Worm (Caenorhabditis elegans): ENCODE data around the gene aptf-3.

The aptf-3 gene

DNA sequence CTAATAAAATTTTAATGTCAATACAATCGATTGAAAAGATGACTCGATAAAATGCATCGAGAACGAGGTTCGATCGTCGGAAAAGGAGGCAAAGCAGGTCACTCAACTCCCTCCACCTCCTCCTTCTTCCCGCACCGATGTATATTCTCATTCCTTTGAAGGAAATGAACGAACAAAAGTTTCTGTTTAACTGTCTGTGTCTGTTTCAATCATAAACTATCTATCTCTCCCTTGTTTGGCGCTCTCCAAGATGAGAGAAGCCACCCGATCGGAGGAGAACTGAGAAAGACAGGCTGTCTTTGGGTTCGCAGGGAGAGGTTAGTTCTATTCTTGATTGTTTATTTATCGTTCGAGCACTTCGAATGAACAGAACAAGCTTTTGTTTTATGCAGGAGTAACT is 47.1 kb downstream of the aptf-3 start, which contains the start of gene D2085.7:
Gene D2085.7 (plus strand): TSS at position 251 of the 400 bp plus-strand sequence.
- TF ChIP-seq unc-62 (GFP tag; optimal IDR thresholded peaks at IDR 0.05): no peak

DNA sequence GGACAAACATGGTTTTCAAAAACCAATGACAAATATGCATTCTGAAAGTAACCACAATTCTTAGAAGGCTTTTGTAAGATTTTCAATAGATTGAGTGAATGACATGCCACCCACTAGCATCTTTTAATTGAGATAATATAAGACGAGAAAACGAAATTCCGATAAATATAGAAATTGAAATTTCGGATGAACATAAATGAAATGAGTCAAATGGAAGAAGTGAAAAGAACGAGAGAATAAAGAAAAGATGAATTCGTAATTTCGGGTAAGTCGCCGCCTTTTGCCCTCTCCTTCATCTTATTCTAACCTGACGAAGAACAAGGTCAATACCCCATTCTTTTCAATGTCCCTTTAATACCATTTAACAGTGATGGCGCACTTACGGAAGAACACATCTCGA is 48.4 kb downstream of the aptf-3 start:
- TF ChIP-seq unc-62 (GFP tag; optimal IDR thresholded peaks at IDR 0.05): no peak

DNA sequence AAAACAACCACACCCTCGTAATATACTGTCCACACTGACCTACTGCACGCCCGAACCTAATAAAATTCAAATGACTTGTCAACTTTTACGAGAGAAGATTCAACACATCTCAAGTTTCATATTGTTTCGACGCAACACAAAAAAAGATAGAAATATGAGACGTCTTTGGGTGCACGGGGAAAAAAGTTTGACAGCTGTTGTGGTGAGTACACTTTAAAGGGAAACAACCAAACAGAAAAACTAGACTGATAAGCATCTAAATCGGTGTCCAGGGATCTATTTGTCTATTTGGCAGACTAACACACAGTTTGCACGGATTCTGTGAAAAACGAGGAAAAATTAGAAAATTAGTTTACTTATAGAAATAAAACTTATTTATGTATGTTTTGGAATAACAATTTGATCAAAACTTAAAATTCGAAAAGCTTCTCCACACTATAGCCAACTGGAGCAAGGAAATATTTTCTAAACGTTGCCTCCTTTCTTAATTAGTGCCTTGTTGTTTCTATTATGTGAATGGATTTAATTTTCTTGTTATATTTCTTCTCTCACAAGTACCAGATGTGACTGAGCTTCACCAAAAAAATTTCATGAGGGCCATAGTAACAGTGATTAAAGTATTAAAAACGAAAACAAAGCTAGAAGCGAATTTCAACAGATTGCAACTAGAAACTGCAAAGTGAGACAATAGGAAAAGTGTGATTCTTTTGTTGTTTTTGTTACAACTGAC is 49.8 kb downstream of the aptf-3 start:
- TF ChIP-seq unc-62 (GFP tag; optimal IDR thresholded peaks at IDR 0.05): no peak

Data from whole organism, dauer.